Worm (Caenorhabditis elegans) whole organism, early embryonic: ENCODE data around the gene srlf-2.
A peak's percentile ranks its signal among the peaks of the same experiment; 100 is the strongest.

Source experiments
- F13C5.2 ChIP-seq: sonication (generic microtip); optimal IDR thresholded peaks from 2 replicates; lab custom pipeline; 2017; ENCODE audit warnings: mild to moderate bottlenecking, missing genetic modification characterization, inconsistent platforms, missing compliant biosample characterization
- aly-1 ChIP-seq: sonication (generic microtip); optimal IDR thresholded peaks from 2 replicates; lab custom pipeline; 2016; ENCODE audit warnings: missing genetic modification characterization, missing compliant biosample characterization
- ama-1 ChIP-seq: fragments of 150-350 bp; optimal IDR thresholded peaks from 2 replicates; lab custom pipeline; 2014
- flt-1 ChIP-seq: fragments of 200-800 bp; sonication (Bioruptor generic); IDR thresholded peaks from 2 replicates; pipeline ENCODE4 v1.3.6; 2022; ENCODE audit warnings: missing genetic modification characterization, missing compliant biosample characterization
- hnd-1 ChIP-seq: sonication (generic microtip); optimal IDR thresholded peaks from 2 replicates; lab custom pipeline; 2016; ENCODE audit warnings: missing genetic modification characterization, missing compliant biosample characterization
- scrt-1 ChIP-seq: fragments of 200-800 bp; sonication (Bioruptor generic); IDR thresholded peaks from 2 replicates; pipeline ENCODE4 v1.3.6; 2022; ENCODE audit warnings: missing genetic modification characterization, missing compliant biosample characterization

- TF ChIP-seq ama-1 (no peak), F13C5.2 (tag; lab: Kevin White, UChicago) (peak; percentile 19), hnd-1 (tag; lab: Kevin White, UChicago) (no peak), flt-1 (GFP tag; lab: Robert Waterston, UW) (no peak), aly-1 (tag; lab: Kevin White, UChicago) (no peak), scrt-1 (GFP tag; lab: Robert Waterston, UW) (no peak)
Observed at ce11 chrIV:8540268-8540667, 50.3 kb downstream of the srlf-2 start.
